Worm (Caenorhabditis elegans) whole organism, L2 larva: Measurements from ENCODE around the gene gpc-1.

Experiments used
- C34F6.9 ChIP-seq: fragments of 150-350 bp; optimal IDR thresholded peaks from 2 replicates; lab custom pipeline; 2014; ENCODE audit warnings: missing biosample characterization, missing genetic modification characterization
- F13H6.1 ChIP-seq: sonication (generic microtip); optimal IDR thresholded peaks from 2 replicates; lab custom pipeline; 2016; ENCODE audit warnings: missing genetic modification characterization, missing compliant biosample characterization
- R02D3.7 ChIP-seq: fragments of 150-350 bp; optimal IDR thresholded peaks from 2 replicates; lab custom pipeline; 2014; ENCODE audit warnings: missing biosample characterization, missing genetic modification characterization
- Y55F3AM.14 ChIP-seq: fragments of 200-800 bp; sonication (Bioruptor generic); optimal IDR thresholded peaks from 2 replicates; lab custom pipeline; 2018; ENCODE audit warnings: mild to moderate bottlenecking, missing genetic modification characterization, missing compliant biosample characterization
- ZK546.5 ChIP-seq: sonication (generic microtip); optimal IDR thresholded peaks from 2 replicates; lab custom pipeline; 2017; ENCODE audit warnings: missing biosample characterization, missing genetic modification characterization
- alr-1 ChIP-seq: fragments of 150-350 bp; optimal IDR thresholded peaks from 2 replicates; lab custom pipeline; 2014; ENCODE audit warnings: missing biosample characterization, missing genetic modification characterization
- aly-2 ChIP-seq: fragments of 150-350 bp; optimal IDR thresholded peaks from 2 replicates; lab custom pipeline; 2014; ENCODE audit warnings: missing biosample characterization, missing genetic modification characterization
- ama-1 ChIP-seq: fragments of 150-350 bp; optimal IDR thresholded peaks from 2 replicates; lab custom pipeline; 2018; ENCODE audit warnings: inconsistent platforms
- blmp-1 ChIP-seq: sonication (generic microtip); optimal IDR thresholded peaks from 2 replicates; lab custom pipeline; 2017; ENCODE audit warnings: missing genetic modification characterization, mild to moderate bottlenecking, missing compliant biosample characterization, antibody characterized with exemption, moderate library complexity; ENCODE audit not compliant: insufficient read depth
- ceh-16 ChIP-seq: fragments of 150-350 bp; optimal IDR thresholded peaks from 2 replicates; lab custom pipeline; 2014; ENCODE audit warnings: missing biosample characterization, missing genetic modification characterization
- ceh-82 ChIP-seq: fragments of 150-350 bp; optimal IDR thresholded peaks from 2 replicates; lab custom pipeline; 2014; ENCODE audit warnings: missing biosample characterization, missing genetic modification characterization
- crh-2 ChIP-seq: sonication (generic microtip); optimal IDR thresholded peaks from 2 replicates; lab custom pipeline; 2017; ENCODE audit warnings: missing biosample characterization, missing genetic modification characterization
- dmd-4 ChIP-seq: sonication (generic microtip); optimal IDR thresholded peaks from 2 replicates; lab custom pipeline; 2017; ENCODE audit warnings: missing biosample characterization, missing genetic modification characterization
- egl-27 ChIP-seq: sonication (generic microtip); optimal IDR thresholded peaks from 3 replicates; lab custom pipeline; 2017; ENCODE audit warnings: missing biosample characterization, missing genetic modification reagents, missing genetic modification characterization
- elt-1 ChIP-seq: fragments of 150-350 bp; optimal IDR thresholded peaks from 2 replicates; lab custom pipeline; 2014; ENCODE audit warnings: missing biosample characterization, missing genetic modification characterization
- elt-3 ChIP-seq: sonication (generic microtip); optimal IDR thresholded peaks from 2 replicates; lab custom pipeline; 2017; ENCODE audit warnings: missing biosample characterization, missing genetic modification characterization
- fos-1 ChIP-seq: fragments of 150-350 bp; optimal IDR thresholded peaks from 2 replicates; lab custom pipeline; 2014; ENCODE audit warnings: missing biosample characterization, missing genetic modification characterization
- lin-13 ChIP-seq: fragments of 150-350 bp; optimal IDR thresholded peaks from 2 replicates; lab custom pipeline; 2014; ENCODE audit warnings: missing biosample characterization, missing genetic modification reagents, missing genetic modification characterization
- lin-39 ChIP-seq: fragments of 150-350 bp; optimal IDR thresholded peaks from 2 replicates; lab custom pipeline; 2014; ENCODE audit warnings: missing biosample characterization, missing genetic modification reagents, missing genetic modification characterization
- lsy-2 ChIP-seq, 2 experiments: fragments of 150-350 bp in 1 of 2; sonication (generic microtip) in 1 of 2; optimal IDR thresholded peaks; 2 replicates each; lab custom pipeline; 2014 to 2017; ENCODE audit warnings: missing biosample characterization in 2 of 2, missing genetic modification characterization in 2 of 2
- mab-5 ChIP-seq: fragments of 150-350 bp; optimal IDR thresholded peaks from 2 replicates; lab custom pipeline; 2014; ENCODE audit warnings: missing biosample characterization, missing genetic modification characterization
- mbf-1 ChIP-seq: sonication (generic microtip); optimal IDR thresholded peaks from 2 replicates; lab custom pipeline; 2017; ENCODE audit warnings: missing biosample characterization, missing genetic modification characterization
- mdl-1 ChIP-seq, 2 experiments: fragments of 150-350 bp in 1 of 2; sonication (generic microtip) in 1 of 2; optimal IDR thresholded peaks; 2 replicates each; lab custom pipeline; 2017; ENCODE audit warnings: missing biosample characterization in 2 of 2, missing genetic modification characterization in 2 of 2
- nhr-10 ChIP-seq: sonication (generic microtip); optimal IDR thresholded peaks from 2 replicates; lab custom pipeline; 2017; ENCODE audit warnings: missing biosample characterization, missing genetic modification characterization
- nhr-11 ChIP-seq: fragments of 150-350 bp; optimal IDR thresholded peaks from 2 replicates; lab custom pipeline; 2014; ENCODE audit warnings: missing biosample characterization, missing genetic modification characterization
- nhr-129 ChIP-seq: fragments of 150-350 bp; optimal IDR thresholded peaks from 2 replicates; lab custom pipeline; 2014; ENCODE audit warnings: missing biosample characterization, missing genetic modification characterization
- nhr-21 ChIP-seq: fragments of 150-350 bp; optimal IDR thresholded peaks from 2 replicates; lab custom pipeline; 2014; ENCODE audit warnings: missing biosample characterization, missing genetic modification characterization
- nhr-23 ChIP-seq: fragments of 150-350 bp; optimal IDR thresholded peaks from 2 replicates; lab custom pipeline; 2014; ENCODE audit warnings: missing biosample characterization, missing genetic modification reagents, missing genetic modification characterization
- nhr-237 ChIP-seq: fragments of 150-350 bp; optimal IDR thresholded peaks from 2 replicates; lab custom pipeline; 2014; ENCODE audit warnings: missing biosample characterization, missing genetic modification characterization
- nhr-6 ChIP-seq: fragments of 150-350 bp; optimal IDR thresholded peaks from 2 replicates; lab custom pipeline; 2014; ENCODE audit warnings: missing biosample characterization, missing genetic modification characterization
- peb-1 ChIP-seq: fragments of 150-350 bp; optimal IDR thresholded peaks from 2 replicates; lab custom pipeline; 2014; ENCODE audit warnings: missing biosample characterization, missing genetic modification characterization
- sem-4 ChIP-seq: fragments of 150-350 bp; optimal IDR thresholded peaks from 2 replicates; lab custom pipeline; 2014; ENCODE audit warnings: missing biosample characterization, missing genetic modification reagents, missing genetic modification characterization
- skn-1 ChIP-seq: sonication (generic microtip); optimal IDR thresholded peaks from 2 replicates; lab custom pipeline; 2017; ENCODE audit warnings: missing biosample characterization, missing genetic modification characterization
- sma-3 ChIP-seq: sonication (generic microtip); optimal IDR thresholded peaks from 2 replicates; lab custom pipeline; 2016; ENCODE audit warnings: missing genetic modification reagents, missing genetic modification characterization, missing compliant biosample characterization
- snpc-4 ChIP-seq: fragments of 150-350 bp; optimal IDR thresholded peaks from 2 replicates; lab custom pipeline; 2014; ENCODE audit warnings: missing biosample characterization, missing genetic modification characterization
- unc-39 ChIP-seq: fragments of 150-350 bp; optimal IDR thresholded peaks from 2 replicates; lab custom pipeline; 2014; ENCODE audit warnings: missing biosample characterization, missing genetic modification characterization
- unc-55 ChIP-seq: fragments of 150-350 bp; sonication (generic microtip); optimal IDR thresholded peaks from 3 replicates; lab custom pipeline; 2014; ENCODE audit warnings: missing biosample characterization, missing genetic modification reagents, missing genetic modification characterization
- unc-62 ChIP-seq: fragments of 150-350 bp; optimal IDR thresholded peaks from 2 replicates; lab custom pipeline; 2014; ENCODE audit warnings: missing biosample characterization, missing genetic modification reagents, missing genetic modification characterization
- zag-1 ChIP-seq: fragments of 150-350 bp; optimal IDR thresholded peaks from 2 replicates; lab custom pipeline; 2014; ENCODE audit warnings: missing biosample characterization, missing genetic modification characterization
- ztf-1 ChIP-seq: fragments of 200-800 bp; sonication (Bioruptor generic); conservative IDR thresholded peaks from 2 replicates; pipeline ENCODE4 v1.3.6; 2022; ENCODE audit warnings: missing genetic modification characterization, missing compliant biosample characterization
- ztf-11 ChIP-seq: sonication (generic microtip); optimal IDR thresholded peaks from 2 replicates; lab custom pipeline; 2017; ENCODE audit warnings: missing biosample characterization, missing genetic modification characterization
- ztf-4 ChIP-seq: fragments of 150-350 bp; optimal IDR thresholded peaks from 2 replicates; lab custom pipeline; 2014; ENCODE audit warnings: missing biosample characterization, missing genetic modification characterization

gpc-1 gene

DNA sequence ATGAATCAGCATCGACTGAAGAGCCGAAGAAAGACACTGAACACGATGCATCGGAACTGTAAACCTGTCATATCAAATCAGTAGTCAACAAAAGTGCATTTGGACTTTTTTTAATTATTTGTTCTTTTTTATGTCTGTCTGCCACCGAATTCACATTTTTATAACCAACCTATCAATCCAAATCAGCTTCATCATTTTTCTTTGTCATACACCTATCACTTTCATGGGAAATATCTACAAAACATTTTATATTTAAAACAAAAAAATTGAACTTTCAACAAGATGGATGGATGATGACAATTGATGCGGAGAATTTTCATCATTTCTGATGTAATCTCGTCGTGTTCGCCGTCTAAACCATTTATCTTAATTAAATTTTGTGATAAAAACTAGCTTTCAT, 15.4 kb downstream of the gpc-1 start:
- TF ChIP-seq fos-1 (peak; percentile 12), ztf-11 (tag; lab: Kevin White, UChicago) (no peak), sma-3 (peak; percentile 14)

DNA sequence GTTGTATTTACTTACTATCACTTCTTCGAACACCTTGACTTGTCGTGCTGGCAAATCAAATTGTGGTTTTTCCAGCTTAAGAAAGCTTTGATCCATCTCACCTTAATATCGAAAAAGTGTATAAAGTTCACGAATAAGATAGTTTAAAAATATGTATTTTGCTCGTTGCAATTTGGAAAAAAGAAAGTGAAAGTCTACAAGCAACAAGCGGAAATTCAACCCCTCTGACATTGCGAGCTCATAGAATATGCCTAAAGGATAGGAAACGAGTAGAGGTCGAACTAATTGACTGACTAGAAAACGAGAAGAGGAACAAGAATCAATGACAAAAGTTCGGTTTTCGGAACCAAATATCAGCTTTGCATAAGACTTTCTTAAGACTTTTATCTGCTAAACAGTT, 21.0 kb downstream of the gpc-1 start, which contains the start of gene T14G8.4:
Gene T14G8.4 (minus strand): TSS at position 101 of the 400 bp plus-strand sequence.
- TF ChIP-seq unc-39 (tag; lab: Kevin White, UChicago) (no peak), alr-1 (tag; lab: Kevin White, UChicago) (no peak), egl-27 (no peak), aly-2 (tag; lab: Kevin White, UChicago) (no peak), R02D3.7 (tag; lab: Kevin White, UChicago) (no peak), ceh-16 (tag; lab: Kevin White, UChicago) (no peak), nhr-129 (tag; lab: Kevin White, UChicago) (no peak), sem-4 (tag; lab: Kevin White, UChicago) (no peak), peb-1 (tag; lab: Kevin White, UChicago) (no peak), nhr-11 (no peak), lin-13 (GFP tag; lab: Kevin White, UChicago) (no peak)

- TF ChIP-seq C34F6.9 (tag; lab: Kevin White, UChicago) (no peak), blmp-1 (tag; lab: Kevin White, UChicago) (no peak), mab-5 (no peak), nhr-237 (tag; lab: Kevin White, UChicago) (no peak), lin-39 (tag; lab: Kevin White, UChicago) (no peak), skn-1 (tag; lab: Kevin White, UChicago) (no peak), ceh-82 (tag; lab: Kevin White, UChicago) (no peak), nhr-11 (no peak)
These were observed 21.5 kb downstream of the gpc-1 start for ce11 chrX:12863262-12863661.

ce11 chrX:12862509-12862908, 22.3 kb downstream of the gpc-1 start, which contains the start of gene T14G8.6:
Gene T14G8.6, minus strand, starts transcription at chrX:12862846.
- TF ChIP-seq nhr-237 (tag; lab: Kevin White, UChicago) (no peak), dmd-4 (no peak), unc-62 (GFP tag; lab: Kevin White, UChicago) (no peak), sem-4 (tag; lab: Kevin White, UChicago) (no peak), F13H6.1 (tag; lab: Kevin White, UChicago) (no peak), ztf-1 (GFP tag; lab: Robert Waterston, UW) (no peak), mab-5 (no peak), lin-13 (GFP tag; lab: Kevin White, UChicago) (no peak)
- TF ChIP-seq, all 48 proteins: peak for 0

- no peak for TF ChIP-seq peb-1 (tag; lab: Kevin White, UChicago)
- TF ChIP-seq nhr-21 (tag; lab: Kevin White, UChicago) = peak; percentile 54
- peak; percentile 55 for TF ChIP-seq lin-13 (GFP tag; lab: Kevin White, UChicago)
- no peak for TF ChIP-seq nhr-23 (tag; lab: Kevin White, UChicago)
- no peak for TF ChIP-seq snpc-4 (tag; lab: Kevin White, UChicago)
- TF ChIP-seq elt-3 = no peak
- no peak for TF ChIP-seq alr-1 (tag; lab: Kevin White, UChicago)
- no peak for TF ChIP-seq lin-39 (tag; lab: Kevin White, UChicago)
- TF ChIP-seq mab-5 = no peak
- TF ChIP-seq ZK546.5 = no peak
- TF ChIP-seq elt-1 (tag; lab: Kevin White, UChicago) = no peak
- TF ChIP-seq Y55F3AM.14 = no peak
- peak; percentile 54 for TF ChIP-seq unc-55
- no peak for TF ChIP-seq nhr-237 (tag; lab: Kevin White, UChicago)
- TF ChIP-seq sma-3 = peak; percentile 56
- peak; percentile 67 for TF ChIP-seq F13H6.1 (tag; lab: Kevin White, UChicago)
- no peak for TF ChIP-seq nhr-6 (tag; lab: Kevin White, UChicago)
- TF ChIP-seq unc-62 (GFP tag; lab: Kevin White, UChicago) = no peak
- TF ChIP-seq sem-4 (tag; lab: Kevin White, UChicago) = peak; percentile 46
- TF ChIP-seq nhr-10 (tag; lab: Kevin White, UChicago) = no peak
- no peak for TF ChIP-seq nhr-11
- no peak for TF ChIP-seq R02D3.7 (tag; lab: Kevin White, UChicago)
- no peak for TF ChIP-seq ceh-16 (tag; lab: Kevin White, UChicago)
- no peak for TF ChIP-seq ztf-4 (tag; lab: Kevin White, UChicago)
- no peak for TF ChIP-seq egl-27
- TF ChIP-seq ztf-1 (GFP tag; lab: Robert Waterston, UW) = no peak
- no peak for TF ChIP-seq ama-1
- TF ChIP-seq C34F6.9 (tag; lab: Kevin White, UChicago) = peak; percentile 49
- TF ChIP-seq mdl-1 (tag; optimal IDR thresholded peaks at IDR 0.05; lab: Kevin White, UChicago) = no peak
- no peak for TF ChIP-seq mbf-1 (tag; lab: Kevin White, UChicago)
- TF ChIP-seq lsy-2 (tag; optimal IDR thresholded peaks at IDR 0.05; lab: Kevin White, UChicago) = peak; percentile 23 to 69
- no peak for TF ChIP-seq unc-39 (tag; lab: Kevin White, UChicago)
- no peak for TF ChIP-seq zag-1 (tag; lab: Kevin White, UChicago)
- TF ChIP-seq nhr-129 (tag; lab: Kevin White, UChicago) = peak; percentile 57
- TF ChIP-seq crh-2 (tag; lab: Kevin White, UChicago) = peak; percentile 72
- TF ChIP-seq fos-1 = peak; percentile 63
- TF ChIP-seq aly-2 (tag; lab: Kevin White, UChicago) = no peak
- TF ChIP-seq dmd-4 = no peak
- no peak for TF ChIP-seq ztf-11 (tag; lab: Kevin White, UChicago)
These were observed 24.0 kb downstream of the gpc-1 start, which contains the start of gene T14G8.3 for ce11 chrX:12860711-12861287. Gene T14G8.3, plus strand, starts transcription at chrX:12861237.
